Worm (Caenorhabditis elegans) whole organism, young adult: Measurements from ENCODE around the gene hlh-6.

Source experiments
- B0261.1 ChIP-seq: sonication (generic microtip); optimal IDR thresholded peaks from 2 replicates; lab custom pipeline; 2016; ENCODE audit warnings: mild to moderate bottlenecking, missing genetic modification characterization, moderate library complexity, missing compliant biosample characterization
- D2030.7 ChIP-seq: fragments of 200-800 bp; sonication (Bioruptor generic); IDR thresholded peaks from 2 replicates; pipeline ENCODE4 v1.3.6; 2022; ENCODE audit warnings: missing genetic modification reagents, missing genetic modification characterization, missing compliant biosample characterization
- F10E7.11 ChIP-seq: sonication (generic microtip); optimal IDR thresholded peaks from 2 replicates; lab custom pipeline; 2017; ENCODE audit warnings: mild to moderate bottlenecking, missing genetic modification characterization, moderate library complexity, missing compliant biosample characterization
- F37B4.10 ChIP-seq: fragments of 200-800 bp; sonication (Bioruptor generic); IDR thresholded peaks from 2 replicates; pipeline ENCODE4 v1.3.6; 2022; ENCODE audit warnings: missing genetic modification characterization, missing compliant biosample characterization
- F39B2.1 ChIP-seq: fragments of 200-800 bp; sonication (Bioruptor generic); IDR thresholded peaks from 2 replicates; pipeline ENCODE4 v1.3.6; 2022; ENCODE audit warnings: missing genetic modification reagents, missing genetic modification characterization, missing compliant biosample characterization
- K11D2.4 ChIP-seq: fragments of 200-800 bp; sonication (Bioruptor generic); IDR thresholded peaks from 2 replicates; pipeline ENCODE4 v1.3.6; 2022; ENCODE audit warnings: missing genetic modification reagents, missing genetic modification characterization, missing compliant biosample characterization
- T07F8.4 ChIP-seq: sonication (generic microtip); optimal IDR thresholded peaks from 2 replicates; lab custom pipeline; 2016; ENCODE audit warnings: mild to moderate bottlenecking, missing genetic modification characterization, moderate library complexity, missing compliant biosample characterization
- Y53F4B.3 ChIP-seq: fragments of 200-800 bp; sonication (Bioruptor generic); IDR thresholded peaks from 2 replicates; pipeline ENCODE4 v1.3.6; 2022; ENCODE audit warnings: missing genetic modification reagents, missing genetic modification characterization, missing compliant biosample characterization
- Y53G8AR.9 ChIP-seq: fragments of 200-800 bp; sonication (Bioruptor generic); conservative IDR thresholded peaks from 2 replicates; pipeline ENCODE4 v1.3.6; 2022; ENCODE audit warnings: missing genetic modification reagents, missing genetic modification characterization, missing compliant biosample characterization
- Y56A3A.18 ChIP-seq: fragments of 200-800 bp; sonication (Bioruptor generic); IDR thresholded peaks from 2 replicates; pipeline ENCODE4 v1.3.6; 2022; ENCODE audit warnings: missing genetic modification reagents, missing genetic modification characterization, missing compliant biosample characterization
- Y67H2A.10 ChIP-seq: fragments of 200-800 bp; sonication (Bioruptor generic); conservative IDR thresholded peaks from 2 replicates; pipeline ENCODE4 v1.3.6; 2022; ENCODE audit warnings: missing genetic modification reagents, missing genetic modification characterization, missing compliant biosample characterization
- akir-1 ChIP-seq: fragments of 200-800 bp; sonication (Bioruptor generic); optimal IDR thresholded peaks from 2 replicates; lab custom pipeline; 2018; ENCODE audit warnings: mild to moderate bottlenecking, missing genetic modification characterization, moderate library complexity, missing compliant biosample characterization
- athp-1 ChIP-seq: sonication (generic microtip); optimal IDR thresholded peaks from 2 replicates; lab custom pipeline; 2017; ENCODE audit warnings: mild to moderate bottlenecking, missing genetic modification characterization, missing compliant biosample characterization
- attf-5 ChIP-seq: fragments of 200-800 bp; sonication (Bioruptor generic); optimal IDR thresholded peaks from 2 replicates; lab custom pipeline; 2018; ENCODE audit warnings: mild to moderate bottlenecking, missing genetic modification characterization, missing compliant biosample characterization
- attf-6 ChIP-seq: fragments of 200-800 bp; sonication (Bioruptor generic); IDR thresholded peaks from 2 replicates; pipeline ENCODE4 v1.3.6; 2022; ENCODE audit warnings: missing genetic modification reagents, missing genetic modification characterization, missing compliant biosample characterization
- ccch-3 ChIP-seq: fragments of 200-800 bp; sonication (Bioruptor generic); optimal IDR thresholded peaks from 2 replicates; lab custom pipeline; 2018; ENCODE audit warnings: mild to moderate bottlenecking, missing genetic modification characterization, missing compliant biosample characterization
- cebp-1 ChIP-seq, 2 experiments: fragments of 200-800 bp in 1 of 2; sonication (Bioruptor generic) in 1 of 2; sonication (generic microtip) in 1 of 2; IDR thresholded peaks in 1 of 2; optimal IDR thresholded peaks in 1 of 2; 2 replicates each; pipeline versions ENCODE4 v1.3.6 to Lab custom; 2017 to 2022; ENCODE audit warnings: missing compliant biosample characterization in 2 of 2, missing genetic modification characterization in 2 of 2, mild to moderate bottlenecking in 1 of 2, missing genetic modification reagents in 1 of 2, moderate library complexity in 1 of 2
- cebp-2 ChIP-seq: fragments of 200-800 bp; sonication (Bioruptor generic); IDR thresholded peaks from 2 replicates; pipeline ENCODE4 v1.3.6; 2022; ENCODE audit warnings: missing genetic modification characterization, missing compliant biosample characterization
- ceh-79 ChIP-seq: sonication (generic microtip); optimal IDR thresholded peaks from 2 replicates; lab custom pipeline; 2017; ENCODE audit warnings: mild to moderate bottlenecking, missing genetic modification characterization, missing compliant biosample characterization
- dpl-1 ChIP-seq: fragments of 150-350 bp; optimal IDR thresholded peaks from 2 replicates; lab custom pipeline; 2014; ENCODE audit warnings: missing biosample characterization, missing genetic modification reagents, missing genetic modification characterization
- egrh-3 ChIP-seq: fragments of 200-800 bp; sonication (Bioruptor generic); IDR thresholded peaks from 2 replicates; pipeline ENCODE4 v1.3.6; 2022; ENCODE audit warnings: missing genetic modification reagents, missing genetic modification characterization, missing compliant biosample characterization
- hmg-1.2 ChIP-seq: fragments of 200-800 bp; sonication (Bioruptor generic); IDR thresholded peaks from 2 replicates; pipeline ENCODE4 v1.3.6; 2022; ENCODE audit warnings: missing genetic modification reagents, missing genetic modification characterization, missing compliant biosample characterization
- hsf-1 ChIP-seq: fragments of 200-800 bp; sonication (Bioruptor generic); IDR thresholded peaks from 2 replicates; pipeline ENCODE4 v1.3.6; 2022; ENCODE audit warnings: missing genetic modification reagents, missing genetic modification characterization, missing compliant biosample characterization
- lin-35 ChIP-seq, 3 experiments: fragments of 150-350 bp in 2 of 3; sonication (generic microtip) in 1 of 3; optimal IDR thresholded peaks; 2 replicates each; lab custom pipeline; 2014 to 2018; ENCODE audit warnings: missing biosample characterization in 3 of 3, missing genetic modification characterization in 3 of 3, missing genetic modification reagents in 3 of 3
- lin-40 ChIP-seq: sonication (generic microtip); optimal IDR thresholded peaks from 2 replicates; lab custom pipeline; 2016; ENCODE audit warnings: missing genetic modification characterization, mild to moderate bottlenecking, missing compliant biosample characterization, missing genotype, missing genetic modification reagents
- lsl-1 ChIP-seq: fragments of 200-800 bp; sonication (Bioruptor generic); optimal IDR thresholded peaks from 2 replicates; lab custom pipeline; 2018; ENCODE audit warnings: mild to moderate bottlenecking, missing genetic modification characterization, moderate library complexity, missing compliant biosample characterization
- madf-10 ChIP-seq: sonication (generic microtip); optimal IDR thresholded peaks from 2 replicates; lab custom pipeline; 2016; ENCODE audit warnings: mild to moderate bottlenecking, missing genetic modification characterization, missing compliant biosample characterization
- mes-4 ChIP-seq: sonication (generic microtip); optimal IDR thresholded peaks from 2 replicates; lab custom pipeline; 2016; ENCODE audit warnings: missing genotype, missing genetic modification characterization, missing compliant biosample characterization
- mxl-1 ChIP-seq: sonication (generic microtip); optimal IDR thresholded peaks from 2 replicates; lab custom pipeline; 2016; ENCODE audit warnings: missing genetic modification characterization, missing compliant biosample characterization
- nfyb-1 ChIP-seq: fragments of 200-800 bp; sonication (Bioruptor generic); IDR thresholded peaks from 2 replicates; pipeline ENCODE4 v1.3.6; 2022; ENCODE audit warnings: missing genetic modification reagents, missing genetic modification characterization, missing compliant biosample characterization
- nhr-27 ChIP-seq: fragments of 200-800 bp; sonication (Bioruptor generic); optimal IDR thresholded peaks from 2 replicates; lab custom pipeline; 2018; ENCODE audit warnings: mild to moderate bottlenecking, missing genetic modification characterization, moderate library complexity, missing compliant biosample characterization
- nhr-80 ChIP-seq: sonication (generic microtip); optimal IDR thresholded peaks from 2 replicates; lab custom pipeline; 2016; ENCODE audit warnings: missing genetic modification characterization, missing compliant biosample characterization
- nhr-90 ChIP-seq: sonication (generic microtip); optimal IDR thresholded peaks from 2 replicates; lab custom pipeline; 2016; ENCODE audit warnings: missing genotype, mild to moderate bottlenecking, missing genetic modification characterization, missing compliant biosample characterization
- pha-4 ChIP-seq: fragments of 150-350 bp; sonication (generic microtip); optimal IDR thresholded peaks from 2 replicates; lab custom pipeline; 2014; ENCODE audit warnings: missing biosample characterization, missing genetic modification reagents, missing genetic modification characterization
- repo-1 ChIP-seq: sonication (generic microtip); optimal IDR thresholded peaks from 2 replicates; lab custom pipeline; 2017; ENCODE audit warnings: mild to moderate bottlenecking, missing genetic modification characterization, missing compliant biosample characterization
- sea-2 ChIP-seq: fragments of 200-800 bp; sonication (Bioruptor generic); IDR thresholded peaks from 2 replicates; pipeline ENCODE4 v1.3.6; 2022; ENCODE audit warnings: missing genetic modification characterization, missing compliant biosample characterization
- snpc-1.1 ChIP-seq: sonication (generic microtip); optimal IDR thresholded peaks from 2 replicates; lab custom pipeline; 2017; ENCODE audit warnings: missing genetic modification characterization, mild to moderate bottlenecking, missing compliant biosample characterization, antibody characterized with exemption, moderate library complexity, missing genotype, missing genetic modification reagents; ENCODE audit not compliant: insufficient read depth
- somi-1 ChIP-seq: fragments of 200-800 bp; sonication (Bioruptor generic); optimal IDR thresholded peaks from 2 replicates; lab custom pipeline; 2018; ENCODE audit warnings: mild to moderate bottlenecking, missing genetic modification characterization, missing compliant biosample characterization
- tbp1 ChIP-seq: fragments of 200-800 bp; sonication (Bioruptor generic); optimal IDR thresholded peaks from 2 replicates; lab custom pipeline; 2018; ENCODE audit warnings: mild to moderate bottlenecking, missing genetic modification characterization, missing compliant biosample characterization
- unc-130 ChIP-seq: sonication (generic microtip); optimal IDR thresholded peaks from 2 replicates; lab custom pipeline; 2016; ENCODE audit warnings: missing genetic modification reagents, missing genetic modification characterization, missing compliant biosample characterization
- unc-62 ChIP-seq: fragments of 150-350 bp; optimal IDR thresholded peaks from 2 replicates; lab custom pipeline; 2014; ENCODE audit warnings: missing biosample characterization, missing genetic modification reagents, missing genetic modification characterization
- zfh-2 ChIP-seq: fragments of 200-800 bp; sonication (Bioruptor generic); conservative IDR thresholded peaks from 2 replicates; pipeline ENCODE4 v1.3.6; 2022; ENCODE audit warnings: missing genetic modification reagents, missing genetic modification characterization, missing compliant biosample characterization
- ztf-18 ChIP-seq: sonication (generic microtip); optimal IDR thresholded peaks from 2 replicates; lab custom pipeline; 2016; ENCODE audit warnings: missing genotype, mild to moderate bottlenecking, missing genetic modification characterization, missing compliant biosample characterization
- ztf-22 ChIP-seq: fragments of 200-800 bp; sonication (Bioruptor generic); optimal IDR thresholded peaks from 2 replicates; lab custom pipeline; 2018; ENCODE audit warnings: mild to moderate bottlenecking, missing genetic modification characterization, moderate library complexity, missing compliant biosample characterization
- ztf-3 ChIP-seq: fragments of 200-800 bp; sonication (Bioruptor generic); optimal IDR thresholded peaks from 2 replicates; lab custom pipeline; 2018; ENCODE audit warnings: mild to moderate bottlenecking, missing genetic modification characterization, missing compliant biosample characterization

hlh-6 gene

ce11 chrII:9603419-9603818 lies 11.2 kb downstream of the hlh-6 start (continued):
- TF ChIP-seq athp-1 (tag; lab: Kevin White, UChicago) (peak; percentile 43), madf-10 (tag; lab: Kevin White, UChicago) (peak; percentile 87), D2030.7 (GFP tag; lab: Robert Waterston, UW) (no peak), ztf-18 (tag; lab: Kevin White, UChicago) (peak; percentile 41), ztf-3 (GFP tag; lab: Kevin White, UChicago) (peak; percentile 79), mes-4 (tag; lab: Kevin White, UChicago) (no peak), lsl-1 (GFP tag; lab: Kevin White, UChicago) (no peak), Y67H2A.10 (GFP tag; lab: Robert Waterston, UW) (no peak), dpl-1 (no peak), akir-1 (GFP tag; lab: Kevin White, UChicago) (no peak), zfh-2 (GFP tag; lab: Robert Waterston, UW) (peak; percentile 39; the same call in 1 of the 2 replicates)

- no peak for TF ChIP-seq F10E7.11
- TF ChIP-seq ztf-22 (GFP tag; lab: Kevin White, UChicago), result no peak
- no peak for TF ChIP-seq cebp-1 (GFP tag; IDR thresholded peaks at IDR 0.05; lab: Robert Waterston, UW)
- TF ChIP-seq cebp-1 (tag; optimal IDR thresholded peaks at IDR 0.05; lab: Kevin White, UChicago), result peak; percentile 31
Measured at ce11 chrII:9602566-9602965, 12.1 kb downstream of the hlh-6 start.

ce11 chrII:9601679-9602078 lies 12.9 kb downstream of the hlh-6 start:
- TF ChIP-seq cebp-2 (GFP tag; lab: Robert Waterston, UW) (no peak), nhr-27 (tag; lab: Kevin White, UChicago) (no peak), K11D2.4 (GFP tag; lab: Robert Waterston, UW) (no peak), somi-1 (no peak), attf-5 (peak; percentile 22), unc-62 (GFP tag; lab: Kevin White, UChicago) (peak; percentile 39), F39B2.1 (GFP tag; lab: Robert Waterston, UW) (no peak), cebp-1 (GFP tag; IDR thresholded peaks at IDR 0.05; lab: Robert Waterston, UW) (0 out of 2 replicates have a peak, but pooled peaks have one; percentile 14), cebp-1 (tag; optimal IDR thresholded peaks at IDR 0.05; lab: Kevin White, UChicago) (peak; percentile 47), lin-35 (GFP tag; optimal IDR thresholded peaks at IDR 0.05; lab: Kevin White, UChicago) (peak in 1 of 3 experiments; percentile 27), akir-1 (GFP tag; lab: Kevin White, UChicago) (no peak), ccch-3 (GFP tag; lab: Kevin White, UChicago) (no peak), attf-6 (no peak), B0261.1 (tag; lab: Kevin White, UChicago) (no peak), pha-4 (peak; percentile 29), sea-2 (no peak), tbp1 (GFP tag; lab: Kevin White, UChicago) (peak; percentile 14), F37B4.10 (GFP tag; lab: Robert Waterston, UW) (no peak), repo-1 (tag; lab: Kevin White, UChicago) (no peak), ceh-79 (tag; lab: Kevin White, UChicago) (no peak), T07F8.4 (no peak)

ce11 chrII:9601069-9601468 lies 13.6 kb downstream of the hlh-6 start:
- TF ChIP-seq Y53F4B.3 (GFP tag; lab: Robert Waterston, UW) (no peak), nhr-90 (tag; lab: Kevin White, UChicago) (no peak), hmg-1.2 (GFP tag; lab: Robert Waterston, UW) (0 out of 2 replicates have a peak, but pooled peaks have one; percentile 15), attf-5 (no peak), nhr-80 (peak; percentile 83), attf-6 (no peak), lin-40 (tag; lab: Kevin White, UChicago) (peak; percentile 58), nfyb-1 (GFP tag; lab: Robert Waterston, UW) (no peak; the same call in 1 of the 2 replicates), Y56A3A.18 (no peak), egrh-3 (GFP tag; lab: Robert Waterston, UW) (no peak), hsf-1 (GFP tag; lab: Robert Waterston, UW) (no peak), unc-130 (GFP tag; lab: Kevin White, UChicago) (no peak), Y53G8AR.9 (0 out of 2 replicates have a peak, but pooled peaks have one; percentile 23), mxl-1 (tag; lab: Kevin White, UChicago) (no peak), snpc-1.1 (no peak), sea-2 (no peak)
